Fruit fly (Drosophila melanogaster) Kc167 (cell line): ENCODE data around the gene CG31643.

Experiments
- Myc ChIP-seq: fragments of >200 bp; optimal IDR thresholded peaks from 2 replicates; lab custom pipeline; 2017; ENCODE audit warnings: missing external identifiers
- Sin3A ChIP-seq: fragments of >200 bp; optimal IDR thresholded peaks from 2 replicates; lab custom pipeline; 2018; ENCODE audit warnings: missing external identifiers

DNA sequence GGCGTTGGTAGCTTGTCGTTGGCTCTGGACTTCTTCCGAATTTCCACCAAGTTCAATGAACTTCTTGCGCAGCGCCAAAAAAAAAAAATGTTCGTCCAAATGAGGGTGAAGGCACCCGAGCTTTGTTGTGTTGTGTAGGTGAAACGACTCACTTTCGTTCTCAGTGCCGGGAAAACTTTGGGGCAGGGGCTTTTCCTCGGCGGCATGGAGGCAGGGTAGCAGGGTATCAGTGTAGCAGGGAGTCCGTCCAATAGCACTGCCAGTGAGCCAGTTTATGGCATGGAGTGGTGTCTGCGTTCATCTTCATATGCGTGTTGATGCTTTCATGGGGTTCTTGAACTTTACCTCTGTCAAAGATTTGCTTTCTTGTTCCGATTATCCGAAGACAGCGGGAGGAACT lies 36.4 kb downstream of the CG31643 start:
- TF ChIP-seq Sin3A (lab: Kevin White, UChicago) = no peak
- no peak for TF ChIP-seq Myc (lab: Kevin White, UChicago)
